Worm (Caenorhabditis elegans) whole organism, L1 larva: ENCODE measurements around the gene chmp-7.

Experiments used
- C34B4.2 ChIP-seq: sonication (generic microtip); optimal IDR thresholded peaks from 2 replicates; lab custom pipeline; 2017; ENCODE audit warnings: mild to moderate bottlenecking, missing genetic modification characterization, missing compliant biosample characterization
- F16B12.6 ChIP-seq: fragments of 150-350 bp; optimal IDR thresholded peaks from 2 replicates; lab custom pipeline; 2014; ENCODE audit warnings: missing biosample characterization, missing genetic modification characterization
- aha-1 ChIP-seq: fragments of 150-350 bp; optimal IDR thresholded peaks from 2 replicates; lab custom pipeline; 2014; ENCODE audit warnings: missing biosample characterization, missing genetic modification characterization
- aly-2 ChIP-seq: fragments of 150-350 bp; optimal IDR thresholded peaks from 2 replicates; lab custom pipeline; 2014; ENCODE audit warnings: missing biosample characterization, missing genetic modification characterization
- ama-1 ChIP-seq: fragments of 150-350 bp; optimal IDR thresholded peaks from 2 replicates; lab custom pipeline; 2014
- blmp-1 ChIP-seq: fragments of 150-350 bp; optimal IDR thresholded peaks from 2 replicates; lab custom pipeline; 2014; ENCODE audit warnings: missing biosample characterization, missing genetic modification characterization
- ceh-63 ChIP-seq: fragments of 200-800 bp; sonication (Bioruptor generic); optimal IDR thresholded peaks from 2 replicates; lab custom pipeline; 2018; ENCODE audit warnings: mild to moderate bottlenecking, missing genetic modification characterization, missing compliant biosample characterization
- ceh-8 ChIP-seq: fragments of 200-800 bp; sonication (Bioruptor generic); optimal IDR thresholded peaks from 2 replicates; lab custom pipeline; 2018; ENCODE audit warnings: mild to moderate bottlenecking, missing genetic modification characterization, moderate library complexity, missing compliant biosample characterization
- ceh-88 ChIP-seq: fragments of 200-800 bp; sonication (Bioruptor generic); IDR thresholded peaks from 2 replicates; pipeline ENCODE4 v1.3.6; 2022; ENCODE audit warnings: missing genetic modification characterization, missing compliant biosample characterization
- ceh-90 ChIP-seq: sonication (generic microtip); optimal IDR thresholded peaks from 2 replicates; lab custom pipeline; 2016; ENCODE audit warnings: missing genetic modification characterization, missing compliant biosample characterization
- dpl-1 ChIP-seq, 3 experiments: fragments of 150-350 bp in 2 of 3; sonication (generic microtip) in 1 of 3; optimal IDR thresholded peaks; 2 replicates each; lab custom pipeline; 2014 to 2017; ENCODE audit warnings: missing biosample characterization in 3 of 3, missing genetic modification characterization in 3 of 3, missing genetic modification reagents in 3 of 3
- dsc-1 ChIP-seq: sonication (generic microtip); optimal IDR thresholded peaks from 2 replicates; lab custom pipeline; 2016; ENCODE audit warnings: mild to moderate bottlenecking, missing genetic modification characterization, missing compliant biosample characterization
- efl-1 ChIP-seq, 4 experiments: fragments of 150-350 bp; optimal IDR thresholded peaks in 3 of 4; peaks in 1 of 4; 1 replicate in 1 of 4; 2 replicates in 3 of 4; lab custom pipeline; 2014; ENCODE audit warnings: missing biosample characterization in 2 of 4, missing genetic modification characterization in 2 of 4, missing genetic modification reagents in 2 of 4
- egl-27 ChIP-seq, 2 experiments: fragments of 150-350 bp in 1 of 2; sonication (generic microtip); optimal IDR thresholded peaks; 3 replicates each; lab custom pipeline; 2017 to 2018; ENCODE audit warnings: missing biosample characterization in 2 of 2, missing genetic modification characterization in 2 of 2, missing genetic modification reagents in 2 of 2
- elt-3 ChIP-seq, 6 experiments: fragments of 150-350 bp in 1 of 6; sonication (generic microtip); optimal IDR thresholded peaks; 2 replicates each; lab custom pipeline; 2017 to 2018; ENCODE audit warnings: missing biosample characterization in 6 of 6, missing genetic modification characterization in 6 of 6, inconsistent platforms in 1 of 6
- ets-5 ChIP-seq: fragments of 200-800 bp; sonication (Bioruptor generic); IDR thresholded peaks from 2 replicates; pipeline ENCODE4 v1.3.6; 2022; ENCODE audit warnings: missing genetic modification characterization, missing compliant biosample characterization
- fkh-8 ChIP-seq: sonication (generic microtip); optimal IDR thresholded peaks from 2 replicates; lab custom pipeline; 2016; ENCODE audit warnings: mild to moderate bottlenecking, missing genetic modification characterization, missing compliant biosample characterization
- fos-1 ChIP-seq: fragments of 150-350 bp; optimal IDR thresholded peaks from 2 replicates; lab custom pipeline; 2014; ENCODE audit warnings: missing biosample characterization, missing genetic modification characterization
- grh-1 ChIP-seq: fragments of 200-800 bp; sonication (Bioruptor generic); IDR thresholded peaks from 2 replicates; pipeline ENCODE4 v1.3.6; 2022; ENCODE audit warnings: missing genetic modification reagents, missing genetic modification characterization, missing compliant biosample characterization
- hlh-4 ChIP-seq: sonication (generic microtip); optimal IDR thresholded peaks from 2 replicates; lab custom pipeline; 2016; ENCODE audit warnings: mild to moderate bottlenecking, missing genetic modification characterization, missing compliant biosample characterization
- lin-13 ChIP-seq: fragments of 150-350 bp; optimal IDR thresholded peaks from 2 replicates; lab custom pipeline; 2014; ENCODE audit warnings: missing biosample characterization, missing genetic modification reagents, missing genetic modification characterization
- lin-14 ChIP-seq: fragments of 200-800 bp; sonication (Bioruptor generic); optimal IDR thresholded peaks from 2 replicates; lab custom pipeline; 2018; ENCODE audit warnings: mild to moderate bottlenecking, missing genetic modification characterization, moderate library complexity, missing compliant biosample characterization
- mdl-1 ChIP-seq, 2 experiments: fragments of 150-350 bp; optimal IDR thresholded peaks; 2 replicates each; lab custom pipeline; 2014 to 2017; ENCODE audit warnings: missing biosample characterization in 2 of 2, missing genetic modification characterization in 2 of 2, inconsistent platforms in 1 of 2
- mef-2 ChIP-seq: fragments of 150-350 bp; optimal IDR thresholded peaks from 2 replicates; lab custom pipeline; 2014; ENCODE audit warnings: missing biosample characterization, missing genetic modification characterization
- mep-1 ChIP-seq: fragments of 150-350 bp; optimal IDR thresholded peaks from 2 replicates; lab custom pipeline; 2014; ENCODE audit warnings: missing biosample characterization, missing genetic modification characterization
- nhr-11 ChIP-seq: fragments of 150-350 bp; optimal IDR thresholded peaks from 2 replicates; lab custom pipeline; 2014; ENCODE audit warnings: missing biosample characterization, missing genetic modification characterization
- nhr-47 ChIP-seq: sonication (generic microtip); optimal IDR thresholded peaks from 2 replicates; lab custom pipeline; 2016; ENCODE audit warnings: mild to moderate bottlenecking, missing genetic modification characterization, moderate library complexity, missing compliant biosample characterization
- nhr-71 ChIP-seq: sonication (generic microtip); optimal IDR thresholded peaks from 2 replicates; lab custom pipeline; 2016; ENCODE audit warnings: mild to moderate bottlenecking, missing genetic modification characterization, moderate library complexity, missing compliant biosample characterization
- pag-3 ChIP-seq: sonication (generic microtip); optimal IDR thresholded peaks from 2 replicates; lab custom pipeline; 2017; ENCODE audit warnings: missing genetic modification characterization, mild to moderate bottlenecking, missing compliant biosample characterization, antibody characterized with exemption, borderline replicate concordance; ENCODE audit not compliant: insufficient read depth
- skn-1 ChIP-seq: fragments of 150-350 bp; optimal IDR thresholded peaks from 2 replicates; lab custom pipeline; 2014; ENCODE audit warnings: missing biosample characterization, missing genetic modification characterization
- snu-23 ChIP-seq: sonication (generic microtip); optimal IDR thresholded peaks from 2 replicates; lab custom pipeline; 2016; ENCODE audit warnings: missing genetic modification characterization, missing compliant biosample characterization
- tbx-2 ChIP-seq: sonication (generic microtip); optimal IDR thresholded peaks from 2 replicates; lab custom pipeline; 2016; ENCODE audit warnings: missing genetic modification characterization, missing compliant biosample characterization
- unc-130 ChIP-seq: fragments of 150-350 bp; optimal IDR thresholded peaks from 2 replicates; lab custom pipeline; 2017; ENCODE audit warnings: missing biosample characterization, missing genetic modification characterization, inconsistent platforms
- unc-62 ChIP-seq: fragments of 150-350 bp; optimal IDR thresholded peaks from 2 replicates; lab custom pipeline; 2014; ENCODE audit warnings: missing biosample characterization, missing genetic modification reagents, missing genetic modification characterization
- unc-98 ChIP-seq: fragments of 200-800 bp; sonication (Bioruptor generic); IDR thresholded peaks from 2 replicates; pipeline ENCODE4 v1.3.6; 2022; ENCODE audit warnings: missing genetic modification characterization, missing compliant biosample characterization
- vab-15 ChIP-seq: sonication (generic microtip); optimal IDR thresholded peaks from 2 replicates; lab custom pipeline; 2017; ENCODE audit warnings: missing genotype, mild to moderate bottlenecking, missing genetic modification characterization, missing compliant biosample characterization
- zip-4 ChIP-seq: fragments of 200-800 bp; sonication (Bioruptor generic); optimal IDR thresholded peaks from 2 replicates; lab custom pipeline; 2018; ENCODE audit warnings: mild to moderate bottlenecking, missing genetic modification characterization, moderate library complexity, missing compliant biosample characterization

The chmp-7 gene

ce11 chrII:9064437-9064836, 9.7 kb downstream of the chmp-7 start (continued):
- TF ChIP-seq snu-23 (GFP tag; lab: Kevin White, UChicago) (peak; percentile 35), unc-62 (GFP tag; lab: Kevin White, UChicago) (no peak), mep-1 (no peak), mdl-1 (tag; optimal IDR thresholded peaks at IDR 0.05; lab: Kevin White, UChicago) (peak in 1 of 2 experiments; percentile 7), dpl-1 (GFP tag; optimal IDR thresholded peaks at IDR 0.05; lab: Kevin White, UChicago) (no peak), ceh-90 (tag; lab: Kevin White, UChicago) (no peak), zip-4 (no peak), ceh-88 (GFP tag; lab: Robert Waterston, UW) (no peak), ets-5 (GFP tag; lab: Robert Waterston, UW) (no peak), unc-98 (no peak), F16B12.6 (tag; lab: Kevin White, UChicago) (no peak), elt-3 (tag; optimal IDR thresholded peaks at IDR 0.05; lab: Kevin White, UChicago) (peak in 1 of 6 experiments; percentile 62), unc-130 (tag; lab: Kevin White, UChicago) (no peak), ceh-63 (GFP tag; lab: Kevin White, UChicago) (no peak), nhr-47 (tag; lab: Kevin White, UChicago) (no peak), C34B4.2 (tag; lab: Kevin White, UChicago) (no peak), ceh-8 (no peak), aha-1 (tag; lab: Kevin White, UChicago) (no peak), egl-27 (tag; optimal IDR thresholded peaks at IDR 0.05; lab: Kevin White, UChicago) (no peak), fkh-8 (tag; lab: Kevin White, UChicago) (no peak), mef-2 (tag; lab: Kevin White, UChicago) (no peak), lin-14 (GFP tag; lab: Kevin White, UChicago) (peak; percentile 65), tbx-2 (tag; lab: Kevin White, UChicago) (no peak)

DNA sequence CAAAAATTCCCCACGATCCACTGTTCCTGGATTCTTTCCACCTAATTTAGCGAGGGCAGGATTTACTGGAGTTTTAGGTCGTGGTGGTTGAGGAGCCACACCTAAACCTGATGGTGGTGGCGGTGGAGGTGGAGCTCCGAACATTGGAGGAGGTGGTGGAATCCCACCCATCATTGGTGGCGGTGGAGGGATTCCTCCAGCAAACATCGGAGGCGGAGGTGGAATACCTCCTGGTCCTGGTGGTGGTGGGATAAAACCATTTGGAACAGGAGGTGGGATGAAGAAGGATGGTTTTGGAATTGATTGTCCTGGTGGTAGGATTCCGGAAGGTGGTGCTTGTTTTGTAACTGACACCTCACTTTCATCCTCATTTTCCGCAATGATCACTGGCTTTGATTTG, 15.1 kb downstream of the chmp-7 start:
- TF ChIP-seq pag-3 (tag; lab: Kevin White, UChicago) (no peak), nhr-11 (tag; lab: Kevin White, UChicago) (no peak), vab-15 (tag; lab: Kevin White, UChicago) (no peak), fos-1 (no peak)

- TF ChIP-seq egl-27 (tag; optimal IDR thresholded peaks at IDR 0.05; lab: Kevin White, UChicago) (no peak), C34B4.2 (tag; lab: Kevin White, UChicago) (no peak), lin-13 (GFP tag; lab: Kevin White, UChicago) (no peak), skn-1 (no peak), aly-2 (tag; lab: Kevin White, UChicago) (no peak), nhr-71 (no peak), tbx-2 (tag; lab: Kevin White, UChicago) (no peak), ama-1 (lab: Kevin White, UChicago) (no peak), grh-1 (GFP tag; lab: Robert Waterston, UW) (no peak), ceh-8 (no peak)
Measured at ce11 chrII:9070740-9071139, 16.0 kb downstream of the chmp-7 start, which contains the start of gene T24B8.4. Gene T24B8.4 (minus strand): TSS chrII:9070840.

DNA sequence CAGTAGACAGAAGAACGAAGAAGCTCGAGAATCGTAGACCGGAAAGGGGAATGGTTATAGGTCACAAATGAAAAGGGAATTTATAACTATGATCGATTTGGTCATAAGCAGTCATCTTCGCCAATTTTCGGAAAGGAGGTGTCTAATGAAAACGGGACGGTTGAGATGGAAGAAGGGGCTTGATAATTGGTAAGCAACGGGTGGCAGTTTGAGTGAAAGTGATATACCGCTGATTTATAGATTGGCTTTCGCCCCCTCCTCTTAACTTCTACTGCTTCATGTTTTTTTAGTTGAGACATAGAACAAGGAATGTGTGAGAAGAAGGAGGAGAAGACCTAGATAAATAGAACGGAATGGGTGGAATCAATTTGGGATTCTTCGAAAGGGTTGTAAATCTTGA, 18.0 kb downstream of the chmp-7 start:
- TF ChIP-seq hlh-4 (tag; lab: Kevin White, UChicago) (no peak), dsc-1 (tag; lab: Kevin White, UChicago) (peak; percentile 6), blmp-1 (peak; percentile 72)

- no peak for TF ChIP-seq dpl-1 (GFP tag; optimal IDR thresholded peaks at IDR 0.05; lab: Kevin White, UChicago)
- no peak for TF ChIP-seq efl-1 (optimal IDR thresholded peaks at IDR 0.05; lab: Kevin White, UChicago)
- peak in 1 of 2 experiments; percentile 21 for TF ChIP-seq efl-1 (GFP tag; optimal IDR thresholded peaks at IDR 0.05 in 1 of 2; lab: Kevin White, UChicago)
Measured at ce11 chrII:9074492-9074891, 19.7 kb downstream of the chmp-7 start.
